Worm (Caenorhabditis elegans) whole organism, midembryonic: Measurements from ENCODE around the gene lips-13.

ENCODE experiments used
- T22C8.4 ChIP-seq: fragments of 200-800 bp; sonication (Bioruptor generic); IDR thresholded peaks from 2 replicates; pipeline ENCODE4 v1.3.6; 2022; ENCODE audit warnings: missing genetic modification characterization, missing compliant biosample characterization
- cog-1 ChIP-seq: sonication (generic microtip); optimal IDR thresholded peaks from 2 replicates; lab custom pipeline; 2016; ENCODE audit warnings: missing genetic modification characterization, missing compliant biosample characterization
- flt-1 ChIP-seq: fragments of 200-800 bp; sonication (Bioruptor generic); IDR thresholded peaks from 2 replicates; pipeline ENCODE4 v1.3.6; 2022; ENCODE audit warnings: missing genetic modification characterization, missing compliant biosample characterization
- klf-2 ChIP-seq: fragments of 200-800 bp; sonication (Bioruptor generic); conservative IDR thresholded peaks from 2 replicates; pipeline ENCODE4 v1.3.6; 2022; ENCODE audit warnings: missing genetic modification reagents, missing genetic modification characterization, missing compliant biosample characterization
- med-1 ChIP-seq: sonication (generic microtip); optimal IDR thresholded peaks from 2 replicates; lab custom pipeline; 2017; ENCODE audit warnings: missing genetic modification characterization, mild to moderate bottlenecking, missing compliant biosample characterization, antibody characterized with exemption, missing genetic modification reagents; ENCODE audit not compliant: insufficient read depth
- ref-1 ChIP-seq: fragments of 200-800 bp; sonication (Bioruptor generic); conservative IDR thresholded peaks from 2 replicates; pipeline ENCODE4 v1.3.6; 2022; ENCODE audit warnings: missing genetic modification reagents, missing genetic modification characterization, missing compliant biosample characterization
- tab-1 ChIP-seq: fragments of 200-800 bp; sonication (Bioruptor generic); IDR thresholded peaks from 2 replicates; pipeline ENCODE4 v1.3.6; 2022; ENCODE audit warnings: missing genetic modification characterization, missing compliant biosample characterization
- ztf-23 ChIP-seq: fragments of 200-800 bp; sonication (Bioruptor generic); IDR thresholded peaks from 2 replicates; pipeline ENCODE4 v1.3.6; 2022; ENCODE audit warnings: missing genetic modification reagents, missing genetic modification characterization, missing compliant biosample characterization
- ztf-29 ChIP-seq: fragments of 200-800 bp; sonication (Bioruptor generic); IDR thresholded peaks from 2 replicates; pipeline ENCODE4 v1.3.6; 2022; ENCODE audit warnings: missing genetic modification reagents, missing genetic modification characterization, missing compliant biosample characterization

The lips-13 gene

ce11 chrII:1085546-1085945, 32.3 kb downstream of the lips-13 start:
- no peak for TF ChIP-seq ref-1 (GFP tag; lab: Robert Waterston, UW)
- no peak for TF ChIP-seq klf-2 (GFP tag; lab: Robert Waterston, UW)
- TF ChIP-seq med-1 (GFP tag; lab: Kevin White, UChicago) = no peak
- TF ChIP-seq T22C8.4 = no peak
- TF ChIP-seq tab-1 = no peak
- TF ChIP-seq ztf-23 (GFP tag; lab: Robert Waterston, UW) = no peak
- TF ChIP-seq flt-1 = no peak
- TF ChIP-seq cog-1 (tag; lab: Kevin White, UChicago) = no peak
- no peak for TF ChIP-seq ztf-29 (GFP tag; lab: Robert Waterston, UW)

ce11 chrII:1084899-1085298, 32.9 kb downstream of the lips-13 start:
- TF ChIP-seq T22C8.4 = no peak
- TF ChIP-seq cog-1 (tag; lab: Kevin White, UChicago) = peak; percentile 39

DNA sequence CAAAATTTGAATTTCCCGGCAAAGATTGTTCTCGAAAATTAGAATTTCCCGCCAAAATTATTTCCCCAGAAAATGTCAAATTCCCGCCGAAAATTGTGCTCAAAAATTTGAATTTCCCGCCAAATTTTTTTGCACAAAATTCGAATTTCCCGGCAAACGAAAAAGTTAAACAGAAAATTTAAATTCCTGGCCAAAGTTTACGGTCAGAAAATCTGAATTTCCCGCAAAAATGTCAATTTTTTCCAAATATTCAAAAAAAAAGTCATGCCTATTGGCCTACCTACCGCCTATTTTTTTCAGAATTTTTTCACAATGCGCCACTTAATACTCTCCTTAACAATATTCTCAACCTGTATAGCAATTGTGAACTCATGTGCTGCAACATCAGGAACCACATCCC, 35.0 kb downstream of the lips-13 start, which contains the start of gene K02E7.1:
TSS of gene K02E7.1 (plus strand) at position 301 of the 400 bp plus-strand sequence.
- TF ChIP-seq cog-1 (tag; lab: Kevin White, UChicago) (no peak), ztf-29 (GFP tag; lab: Robert Waterston, UW) (no peak), flt-1 (no peak), ref-1 (GFP tag; lab: Robert Waterston, UW) (no peak), med-1 (GFP tag; lab: Kevin White, UChicago) (no peak), T22C8.4 (no peak), ztf-23 (GFP tag; lab: Robert Waterston, UW) (no peak), tab-1 (no peak), klf-2 (GFP tag; lab: Robert Waterston, UW) (no peak)

ce11 chrII:1075424-1075823, 42.4 kb downstream of the lips-13 start, which contains the start of gene K02E7.11:
TSS of gene K02E7.11 (minus strand) at chrII:1075524.
- no peak for TF ChIP-seq klf-2 (GFP tag; lab: Robert Waterston, UW)
- no peak for TF ChIP-seq cog-1 (tag; lab: Kevin White, UChicago)
- no peak for TF ChIP-seq ztf-29 (GFP tag; lab: Robert Waterston, UW)
- TF ChIP-seq ref-1 (GFP tag; lab: Robert Waterston, UW) = no peak

DNA sequence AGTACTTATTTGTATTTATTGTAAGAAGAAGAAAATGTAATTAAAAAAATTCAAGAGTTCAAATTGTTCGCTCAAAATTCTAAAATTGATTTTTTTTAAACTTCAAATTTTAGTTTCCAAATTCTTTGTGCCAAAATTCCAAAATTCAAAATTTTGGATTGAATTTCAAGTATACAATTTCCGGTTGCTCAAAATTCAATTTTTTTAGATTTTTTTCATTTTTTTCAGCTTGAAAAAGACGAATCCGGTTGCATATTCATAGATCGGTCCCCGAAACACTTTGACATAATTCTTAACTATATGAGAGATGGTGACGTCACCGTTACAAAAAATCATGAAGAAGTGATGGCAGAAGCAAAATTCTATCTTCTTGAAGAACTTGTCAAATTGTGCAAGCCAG, 45.7 kb downstream of the lips-13 start, which contains the start of gene K02E7.4:
TSS of gene K02E7.4 (plus strand) at position 301 of the 400 bp plus-strand sequence.
- no peak for TF ChIP-seq ref-1 (GFP tag; lab: Robert Waterston, UW)
- TF ChIP-seq ztf-23 (GFP tag; lab: Robert Waterston, UW) = no peak
- TF ChIP-seq T22C8.4 = no peak
- no peak for TF ChIP-seq ztf-29 (GFP tag; lab: Robert Waterston, UW)

- TF ChIP-seq ztf-29 (GFP tag; lab: Robert Waterston, UW) (no peak), ref-1 (GFP tag; lab: Robert Waterston, UW) (no peak), T22C8.4 (no peak), ztf-23 (GFP tag; lab: Robert Waterston, UW) (no peak), klf-2 (GFP tag; lab: Robert Waterston, UW) (no peak), flt-1 (no peak)
Observed at ce11 chrII:1071432-1071831, 46.4 kb downstream of the lips-13 start.

DNA sequence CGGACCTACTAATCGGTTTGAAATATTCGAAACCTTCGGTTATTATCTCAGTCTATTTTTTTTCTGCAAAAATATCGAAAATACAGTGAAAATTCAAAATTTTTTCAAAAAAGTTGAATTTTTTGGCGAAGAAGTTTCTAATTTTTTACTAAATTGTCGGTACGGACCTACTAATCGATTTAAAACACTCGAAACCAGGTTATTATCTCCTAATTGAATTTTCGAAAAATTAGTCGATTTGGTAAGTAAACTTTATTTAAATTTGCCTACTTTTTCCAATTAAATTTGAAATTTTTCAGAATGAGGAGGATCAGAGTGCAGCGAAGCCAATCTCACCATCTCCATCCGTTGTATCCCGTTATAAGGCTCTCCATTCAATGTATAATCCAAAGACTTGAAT, 47.0 kb downstream of the lips-13 start, which contains the start of gene K02E7.12:
TSS of gene K02E7.12 (plus strand) at position 301 of the 400 bp plus-strand sequence.
- TF ChIP-seq ztf-29 (GFP tag; lab: Robert Waterston, UW) = no peak
- no peak for TF ChIP-seq ztf-23 (GFP tag; lab: Robert Waterston, UW)
- TF ChIP-seq med-1 (GFP tag; lab: Kevin White, UChicago) = no peak
- no peak for TF ChIP-seq tab-1

ce11 chrII:1066907-1067306, 50.9 kb downstream of the lips-13 start, which contains the start of gene K02E7.10:
TSS of gene K02E7.10 (minus strand) at chrII:1067007.
- TF ChIP-seq ref-1 (GFP tag; lab: Robert Waterston, UW) (no peak), tab-1 (no peak), flt-1 (no peak), med-1 (GFP tag; lab: Kevin White, UChicago) (no peak), klf-2 (GFP tag; lab: Robert Waterston, UW) (no peak), cog-1 (tag; lab: Kevin White, UChicago) (no peak), ztf-29 (GFP tag; lab: Robert Waterston, UW) (no peak), ztf-23 (GFP tag; lab: Robert Waterston, UW) (no peak), T22C8.4 (no peak)
